Worm (Caenorhabditis elegans): Measurements from ENCODE around the gene pud-1.1.
"Not testable (repeated sequence)": the region's sequence is repeated elsewhere in the genome, so short reads cannot be mapped to it uniquely, and the experiment has no call there.

The pud-1.1 gene

ce11 chrV:2330129-2330528 lies at the start of gene pud-1.1:
pud-1.1 (plus strand) TSS chrV:2330429.
- TF ChIP-seq blmp-1 (tag; optimal IDR thresholded peaks at IDR 0.05; ENCODE audit: insufficient read depth); mab-5 (tag; optimal IDR thresholded peaks at IDR 0.05); ztf-11 (tag; optimal IDR thresholded peaks at IDR 0.05): not testable (repeated sequence)

ce11 chrV:2281499-2281898 lies 48.7 kb upstream of the pud-1.1 start, which contains the start of gene nhr-228:
nhr-228 (plus strand) TSS chrV:2281759.
- TF ChIP-seq F13H6.1 (tag; optimal IDR thresholded peaks at IDR 0.05) (peak; percentile 15), skn-1 (tag; optimal IDR thresholded peaks at IDR 0.05) (peak; percentile 77), C34F6.9 (tag; optimal IDR thresholded peaks at IDR 0.05) (peak; percentile 60), lin-39 (tag; optimal IDR thresholded peaks at IDR 0.05) (no peak), fos-1 (tag; optimal IDR thresholded peaks at IDR 0.05) (peak; percentile 74), gmeb-1 (tag; optimal IDR thresholded peaks at IDR 0.05) (peak; percentile 13), sma-9 (GFP tag; optimal IDR thresholded peaks at IDR 0.05) (peak; percentile 45), sma-9 (tag; optimal IDR thresholded peaks at IDR 0.05) (no peak), crh-2 (tag; optimal IDR thresholded peaks at IDR 0.05) (peak; percentile 17), ztf-11 (tag; optimal IDR thresholded peaks at IDR 0.05) (no peak), blmp-1 (tag; optimal IDR thresholded peaks at IDR 0.05; ENCODE audit: insufficient read depth) (peak; percentile 19), unc-55 (GFP tag; optimal IDR thresholded peaks at IDR 0.05) (peak; percentile 29), lin-11 (tag; optimal IDR thresholded peaks at IDR 0.05) (no peak), dmd-4 (tag; optimal IDR thresholded peaks at IDR 0.05) (no peak), nhr-129 (tag; optimal IDR thresholded peaks at IDR 0.05) (peak; percentile 41), lsy-2 (tag; optimal IDR thresholded peaks at IDR 0.05) (peak in 1 of 2 experiments; percentile 54), nhr-25 (tag; optimal IDR thresholded peaks at IDR 0.05) (peak; percentile 15)

- TF ChIP-seq lsy-2 (tag; optimal IDR thresholded peaks at IDR 0.05) (no peak), elt-1 (tag; optimal IDR thresholded peaks at IDR 0.05) (no peak), ZK546.5 (tag; optimal IDR thresholded peaks at IDR 0.05) (no peak), elt-3 (tag; optimal IDR thresholded peaks at IDR 0.05) (no peak), nhr-6 (tag; optimal IDR thresholded peaks at IDR 0.05) (no peak), snpc-4 (tag; optimal IDR thresholded peaks at IDR 0.05) (no peak), nhr-237 (tag; optimal IDR thresholded peaks at IDR 0.05) (no peak), crh-2 (tag; optimal IDR thresholded peaks at IDR 0.05) (no peak), nhr-25 (tag; optimal IDR thresholded peaks at IDR 0.05) (no peak), mbf-1 (tag; optimal IDR thresholded peaks at IDR 0.05) (no peak), ztf-11 (tag; optimal IDR thresholded peaks at IDR 0.05) (no peak), nhr-129 (tag; optimal IDR thresholded peaks at IDR 0.05) (no peak), lin-11 (tag; optimal IDR thresholded peaks at IDR 0.05) (no peak), ceh-16 (tag; optimal IDR thresholded peaks at IDR 0.05) (no peak), F13H6.1 (tag; optimal IDR thresholded peaks at IDR 0.05) (no peak), mab-5 (tag; optimal IDR thresholded peaks at IDR 0.05) (no peak), unc-55 (GFP tag; optimal IDR thresholded peaks at IDR 0.05) (no peak)
These were observed 45.1 kb upstream of the pud-1.1 start, which contains the start of gene nhr-227 for ce11 chrV:2285107-2285506. nhr-227 (plus strand) TSS chrV:2285432.

- TF ChIP-seq fos-1 (tag; optimal IDR thresholded peaks at IDR 0.05) (peak; percentile 57), mdl-1 (tag; optimal IDR thresholded peaks at IDR 0.05) (no peak), elt-1 (tag; optimal IDR thresholded peaks at IDR 0.05) (no peak), lin-13 (GFP tag; optimal IDR thresholded peaks at IDR 0.05) (no peak), nhr-12 (tag; optimal IDR thresholded peaks at IDR 0.05) (no peak), C34F6.9 (tag; optimal IDR thresholded peaks at IDR 0.05) (no peak), mab-5 (tag; optimal IDR thresholded peaks at IDR 0.05) (no peak), sma-9 (GFP tag; optimal IDR thresholded peaks at IDR 0.05) (peak; percentile 18), sma-9 (tag; optimal IDR thresholded peaks at IDR 0.05) (no peak), nhr-237 (tag; optimal IDR thresholded peaks at IDR 0.05) (no peak), egl-27 (tag; optimal IDR thresholded peaks at IDR 0.05) (no peak)
These were observed 39.9 kb upstream of the pud-1.1 start, which contains the start of gene nhr-225 for ce11 chrV:2290329-2290728. nhr-225 (minus strand) TSS chrV:2290474.

ce11 chrV:2292240-2292639 lies 38.0 kb upstream of the pud-1.1 start, which contains the start of gene nhr-115:
nhr-115 (plus strand) TSS chrV:2292540.
- peak; percentile 37 for TF ChIP-seq fos-1 (tag; optimal IDR thresholded peaks at IDR 0.05)
- no peak for TF ChIP-seq sma-9 (GFP tag; optimal IDR thresholded peaks at IDR 0.05)
- TF ChIP-seq sma-9 (tag; optimal IDR thresholded peaks at IDR 0.05), result no peak
- TF ChIP-seq egl-27 (tag; optimal IDR thresholded peaks at IDR 0.05), result no peak

- TF ChIP-seq nhr-10 (tag; optimal IDR thresholded peaks at IDR 0.05), result no peak
- no peak for TF ChIP-seq nhr-23 (tag; optimal IDR thresholded peaks at IDR 0.05)
- peak; percentile 46 for TF ChIP-seq fos-1 (tag; optimal IDR thresholded peaks at IDR 0.05)
These were observed 35.7 kb upstream of the pud-1.1 start, which contains the start of gene nhr-226 for ce11 chrV:2294577-2294976. nhr-226 (plus strand) TSS chrV:2294877.

Measured in whole organism, L2 larva.